Fruit fly (Drosophila melanogaster) whole organism, embryonic: ENCODE results near the gene CDase.

Experiments used
- Antp ChIP-seq: fragments of 200-800 bp; sonication (Bioruptor generic); optimal IDR thresholded peaks from 3 replicates; lab custom pipeline; 2016; ENCODE audit warnings: missing biosample characterization, missing genetic modification characterization
- B-H1 ChIP-seq: fragments of 200-800 bp; sonication (Bioruptor generic); IDR thresholded peaks from 3 replicates; pipeline ENCODE4 v1.3.6; 2022; ENCODE audit warnings: missing biosample characterization, missing genetic modification characterization
- CG1024 ChIP-seq: fragments of 200-800 bp; sonication (Bioruptor generic); IDR thresholded peaks from 2 replicates; pipeline ENCODE4 v1.3.6; 2022; ENCODE audit warnings: missing biosample characterization, missing genetic modification characterization
- CG10267 ChIP-seq: fragments of 200-800 bp; sonication (Bioruptor generic); optimal IDR thresholded peaks from 2 replicates; lab custom pipeline; 2018; ENCODE audit warnings: missing biosample characterization, mild to moderate bottlenecking, missing genetic modification characterization, moderate library complexity
- CG10274 ChIP-seq: fragments of 200-800 bp; sonication (Bioruptor generic); optimal IDR thresholded peaks from 3 replicates; lab custom pipeline; 2017; ENCODE audit warnings: missing biosample characterization, mild to moderate bottlenecking, missing genetic modification characterization
- CG10321 ChIP-seq: fragments of 200-800 bp; sonication (Bioruptor generic); IDR thresholded peaks from 2 replicates; pipeline ENCODE4 v1.3.6; 2022; ENCODE audit warnings: missing biosample characterization, missing genetic modification characterization
- CG10366 ChIP-seq: fragments of 200-800 bp; sonication (Bioruptor generic); IDR thresholded peaks from 2 replicates; pipeline ENCODE4 v1.3.6; 2022; ENCODE audit warnings: missing biosample characterization, missing genetic modification characterization
- CG10979 ChIP-seq: fragments of 200-800 bp; sonication (Bioruptor generic); optimal IDR thresholded peaks from 2 replicates; lab custom pipeline; 2018; ENCODE audit warnings: missing biosample characterization, mild to moderate bottlenecking, missing genetic modification characterization, moderate library complexity
- CG11696 ChIP-seq: fragments of 200-800 bp; sonication (Bioruptor generic); IDR thresholded peaks from 2 replicates; pipeline ENCODE4 v1.3.6; 2022; ENCODE audit warnings: missing biosample characterization, missing genetic modification characterization
- CG14710 ChIP-seq: fragments of 200-800 bp; sonication (Bioruptor generic); optimal IDR thresholded peaks from 3 replicates; lab custom pipeline; 2019; ENCODE audit warnings: missing biosample characterization, mild to moderate bottlenecking, missing genetic modification characterization, moderate library complexity
- CG17328 ChIP-seq: fragments of 200-800 bp; sonication (Bioruptor generic); IDR thresholded peaks from 2 replicates; pipeline ENCODE4 v1.3.6; 2022; ENCODE audit warnings: missing biosample characterization, missing genetic modification characterization
- CG17568 ChIP-seq: fragments of 200-800 bp; sonication (Bioruptor generic); optimal IDR thresholded peaks from 2 replicates; lab custom pipeline; 2018; ENCODE audit warnings: missing biosample characterization, mild to moderate bottlenecking, missing genetic modification characterization, moderate library complexity
- CG42726 ChIP-seq: fragments of 200-800 bp; sonication (Bioruptor generic); IDR thresholded peaks from 2 replicates; pipeline ENCODE4 v1.3.6; 2022; ENCODE audit warnings: missing biosample characterization, missing genetic modification characterization; ENCODE audit not compliant: partially characterized antibody
- CG4730 ChIP-seq: fragments of 200-800 bp; sonication (Bioruptor generic); IDR thresholded peaks from 2 replicates; pipeline ENCODE4 v1.3.6; 2022; ENCODE audit warnings: missing biosample characterization, missing genetic modification characterization
- CG6813 ChIP-seq: fragments of 200-800 bp; sonication (Bioruptor generic); optimal IDR thresholded peaks from 2 replicates; lab custom pipeline; 2017; ENCODE audit warnings: missing biosample characterization, missing genetic modification characterization, mild to moderate bottlenecking, moderate library complexity, missing genetic modification reagents
- CG7786 ChIP-seq: fragments of 200-800 bp; sonication (Bioruptor generic); optimal IDR thresholded peaks from 2 replicates; lab custom pipeline; 2016; ENCODE audit warnings: missing biosample characterization, missing genetic modification characterization
- CG7963 ChIP-seq: fragments of 200-800 bp; sonication (Bioruptor generic); IDR thresholded peaks from 3 replicates; pipeline ENCODE4 v1.3.6; 2022; ENCODE audit warnings: missing biosample characterization, missing genetic modification characterization; ENCODE audit not compliant: partially characterized antibody
- CkIIα-i1 ChIP-seq: fragments of 200-800 bp; sonication (Bioruptor generic); IDR thresholded peaks from 2 replicates; pipeline ENCODE4 v1.3.6; 2022; ENCODE audit warnings: missing biosample characterization, missing genetic modification characterization
- Fer1 ChIP-seq: fragments of 200-800 bp; sonication (Bioruptor generic); optimal IDR thresholded peaks from 2 replicates; lab custom pipeline; 2017; ENCODE audit warnings: missing biosample characterization, mild to moderate bottlenecking, missing genetic modification characterization
- H2.0 ChIP-seq: fragments of 200-800 bp; sonication (Bioruptor generic); IDR thresholded peaks from 2 replicates; pipeline ENCODE4 v1.3.6; 2022; ENCODE audit warnings: missing biosample characterization, missing genetic modification characterization
- Hmx ChIP-seq: fragments of 200-800 bp; sonication (Bioruptor generic); optimal IDR thresholded peaks from 2 replicates; lab custom pipeline; 2016; ENCODE audit warnings: missing biosample characterization, missing genetic modification characterization
- Hr51 ChIP-seq, 2 experiments: fragments of 200-800 bp; sonication (Bioruptor generic); optimal IDR thresholded peaks; 2 replicates in 1 of 2; 3 replicates in 1 of 2; lab custom pipeline; 2016 to 2018; ENCODE audit warnings: missing biosample characterization in 2 of 2, missing genetic modification characterization in 2 of 2, mild to moderate bottlenecking in 1 of 2, moderate library complexity in 1 of 2
- MBD-R2 ChIP-seq: fragments of 200-800 bp; sonication (Bioruptor generic); IDR thresholded peaks from 2 replicates; pipeline ENCODE4 v1.3.6; 2022; ENCODE audit warnings: missing biosample characterization, missing genetic modification characterization
- Med ChIP-seq: fragments of 200-800 bp; sonication (Bioruptor generic); peaks from one replicate; lab custom pipeline; 2016; ENCODE audit warnings: missing biosample characterization, missing genetic modification characterization, mild to moderate bottlenecking, inconsistent platforms, moderate library complexity
- Meics ChIP-seq: fragments of 200-800 bp; sonication (Bioruptor generic); optimal IDR thresholded peaks from 2 replicates; lab custom pipeline; 2017; ENCODE audit warnings: missing biosample characterization, mild to moderate bottlenecking, missing genetic modification characterization
- Nf-YB ChIP-seq: fragments of 200-800 bp; sonication (Bioruptor generic); optimal IDR thresholded peaks from 3 replicates; lab custom pipeline; 2019; ENCODE audit warnings: missing biosample characterization, mild to moderate bottlenecking, missing genetic modification characterization, moderate library complexity
- Sox102F ChIP-seq: fragments of 200-800 bp; sonication (Bioruptor generic); optimal IDR thresholded peaks from 2 replicates; lab custom pipeline; 2018; ENCODE audit warnings: missing biosample characterization, mild to moderate bottlenecking, missing genetic modification characterization, moderate library complexity
- Spps ChIP-seq: fragments of 200-800 bp; sonication (Bioruptor generic); optimal IDR thresholded peaks from 2 replicates; lab custom pipeline; 2018; ENCODE audit warnings: missing biosample characterization, mild to moderate bottlenecking, missing genetic modification characterization
- Ssrp ChIP-seq: fragments of 200-800 bp; sonication (Bioruptor generic); optimal IDR thresholded peaks from 2 replicates; lab custom pipeline; 2018; ENCODE audit warnings: missing biosample characterization, mild to moderate bottlenecking, missing genetic modification characterization, moderate library complexity
- Xrp1 ChIP-seq: fragments of 200-800 bp; sonication (Bioruptor generic); IDR thresholded peaks from 2 replicates; pipeline ENCODE4 v1.3.6; 2022; ENCODE audit warnings: missing biosample characterization, missing genetic modification characterization
- bowl ChIP-seq: fragments of 200-800 bp; sonication (Bioruptor generic); IDR thresholded peaks from 2 replicates; pipeline ENCODE4 v1.3.6; 2022; ENCODE audit warnings: missing biosample characterization, missing genetic modification characterization
- cas ChIP-seq: fragments of 200-800 bp; sonication (Bioruptor generic); IDR thresholded peaks from 2 replicates; pipeline ENCODE4 v1.3.6; 2022; ENCODE audit warnings: missing biosample characterization, missing genetic modification characterization
- caup ChIP-seq: fragments of 200-800 bp; sonication (Bioruptor generic); optimal IDR thresholded peaks from 3 replicates; lab custom pipeline; 2017; ENCODE audit warnings: missing biosample characterization, mild to moderate bottlenecking, missing genetic modification characterization, moderate library complexity; ENCODE audit not compliant: severe bottlenecking
- chif ChIP-seq, 2 experiments: fragments of 200-800 bp; sonication (Bioruptor generic); optimal IDR thresholded peaks; 3 replicates each; lab custom pipeline; 2016; ENCODE audit warnings: missing biosample characterization in 2 of 2, missing genetic modification characterization in 2 of 2
- dm ChIP-seq: fragments of 200-800 bp; sonication (Bioruptor generic); optimal IDR thresholded peaks from 3 replicates; lab custom pipeline; 2016; ENCODE audit warnings: missing biosample characterization, missing genetic modification characterization
- ewg ChIP-seq: fragments of 200-800 bp; sonication (Bioruptor generic); optimal IDR thresholded peaks from 3 replicates; lab custom pipeline; 2017; ENCODE audit warnings: mild to moderate bottlenecking, missing biosample characterization, missing genetic modification reagents, missing genetic modification characterization
- fd96Cb ChIP-seq: fragments of 200-800 bp; sonication (Bioruptor generic); optimal IDR thresholded peaks from 2 replicates; lab custom pipeline; 2018; ENCODE audit warnings: missing biosample characterization, mild to moderate bottlenecking, missing genetic modification characterization, moderate library complexity
- fru ChIP-seq: fragments of >200 bp; optimal IDR thresholded peaks from 2 replicates; lab custom pipeline; 2017
- gce ChIP-seq: fragments of 200-800 bp; sonication (Bioruptor generic); IDR thresholded peaks from 3 replicates; pipeline ENCODE4 v1.3.6; 2022; ENCODE audit warnings: missing biosample characterization, missing genetic modification characterization
- gfzf ChIP-seq: fragments of 200-800 bp; sonication (Bioruptor generic); optimal IDR thresholded peaks from 2 replicates; lab custom pipeline; 2016; ENCODE audit warnings: missing biosample characterization, mild to moderate bottlenecking, missing genetic modification characterization, moderate library complexity
- grau ChIP-seq: fragments of 200-800 bp; optimal IDR thresholded peaks from 3 replicates; lab custom pipeline; 2019; ENCODE audit warnings: missing biosample characterization, mild to moderate bottlenecking, missing genetic modification characterization, moderate library complexity
- ind ChIP-seq: fragments of 200-800 bp; sonication (Bioruptor generic); optimal IDR thresholded peaks from 3 replicates; lab custom pipeline; 2016; ENCODE audit warnings: missing biosample characterization, missing genetic modification characterization
- lola ChIP-seq, 3 experiments: fragments of >200 bp in 2 of 3; fragments of 200-800 bp in 1 of 3; sonication (Bioruptor generic) in 1 of 3; optimal IDR thresholded peaks; 2 replicates each; lab custom pipeline; 2017 to 2019; ENCODE audit warnings: missing biosample characterization in 3 of 3, missing genetic modification characterization in 3 of 3, mild to moderate bottlenecking in 1 of 3, moderate library complexity in 1 of 3
- odd ChIP-seq: fragments of 200-800 bp; sonication (Bioruptor generic); optimal IDR thresholded peaks from 2 replicates; lab custom pipeline; 2017; ENCODE audit warnings: missing biosample characterization, mild to moderate bottlenecking, missing genetic modification characterization
- p53 ChIP-seq: fragments of 200-800 bp; sonication (Bioruptor generic); optimal IDR thresholded peaks from 2 replicates; lab custom pipeline; 2016; ENCODE audit warnings: missing biosample characterization, missing genetic modification characterization
- ranshi ChIP-seq: fragments of 200-800 bp; sonication (Bioruptor generic); IDR thresholded peaks from 2 replicates; pipeline ENCODE4 v1.3.6; 2022; ENCODE audit warnings: missing biosample characterization, missing genetic modification characterization
- ssp ChIP-seq: fragments of 200-800 bp; sonication (Bioruptor generic); IDR thresholded peaks from 2 replicates; pipeline ENCODE4 v1.3.6; 2022; ENCODE audit warnings: missing biosample characterization, missing genetic modification characterization
- tna ChIP-seq: fragments of 200-800 bp; sonication (Bioruptor generic); IDR thresholded peaks from 2 replicates; pipeline ENCODE4 v1.3.6; 2022; ENCODE audit warnings: missing biosample characterization, missing genetic modification characterization; ENCODE audit not compliant: partially characterized antibody
- tx ChIP-seq: fragments of 200-800 bp; sonication (Bioruptor generic); optimal IDR thresholded peaks from 2 replicates; lab custom pipeline; 2016; ENCODE audit warnings: missing biosample characterization, missing genetic modification characterization

The CDase gene

dm6 chr3R:30461608-30462243, 2.4 kb downstream of the CDase start (continued):
- peak; percentile 38 for TF ChIP-seq grau (tag; lab: Kevin White, UChicago)
- TF ChIP-seq p53 (GFP tag; lab: Kevin White, UChicago), result no peak
- TF ChIP-seq CG10979, result peak; percentile 26
- TF ChIP-seq CG10366 (GFP tag; lab: Robert Waterston, UW), result no peak; the same call in 1 of the 2 replicates
- peak; percentile 39; the same call in 1 of the 2 replicates for TF ChIP-seq Xrp1 (GFP tag; lab: Robert Waterston, UW)
- peak; percentile 21 for TF ChIP-seq Ssrp (tag; lab: Kevin White, UChicago)
- TF ChIP-seq CG7786 (GFP tag; lab: Kevin White, UChicago), result no peak
- TF ChIP-seq Hmx (GFP tag; lab: Kevin White, UChicago), result no peak
- TF ChIP-seq CkIIα-i1, result no peak
- no peak for TF ChIP-seq dm (GFP tag; lab: Kevin White, UChicago)
- no peak for TF ChIP-seq tx (GFP tag; lab: Kevin White, UChicago)
- TF ChIP-seq MBD-R2 (GFP tag; lab: Robert Waterston, UW), result no peak
- TF ChIP-seq bowl, result no peak
- TF ChIP-seq fd96Cb (tag; lab: Kevin White, UChicago), result no peak
- 0 out of 2 replicates have a peak, but pooled peaks have one; percentile 41 for TF ChIP-seq H2.0 (GFP tag; lab: Robert Waterston, UW)
- TF ChIP-seq CG42726, result no peak
- TF ChIP-seq odd (GFP tag; lab: Kevin White, UChicago), result no peak
- TF ChIP-seq CG10274 (GFP tag; lab: Kevin White, UChicago), result no peak
- peak; percentile 31; the same call in 1 of the 2 replicates for TF ChIP-seq ranshi (GFP tag; lab: Robert Waterston, UW)
- TF ChIP-seq CG10267 (tag; lab: Kevin White, UChicago), result peak; percentile 30
- no peak for TF ChIP-seq CG14710
- TF ChIP-seq CG17568 (GFP tag; lab: Kevin White, UChicago), result no peak
- TF ChIP-seq Med, result peak; percentile 54
- peak; percentile 33 for TF ChIP-seq Meics (GFP tag; lab: Kevin White, UChicago)
- TF ChIP-seq CG6813, result peak; percentile 15
- no peak for TF ChIP-seq Antp (GFP tag; lab: Kevin White, UChicago)
- TF ChIP-seq lola (GFP tag; optimal IDR thresholded peaks at IDR 0.05; lab: Kevin White, UChicago), result peak in 1 of 3 experiments; percentile 31
- peak in 1 of 2 experiments; percentile 59 for TF ChIP-seq Hr51 (GFP tag; optimal IDR thresholded peaks at IDR 0.05; lab: Kevin White, UChicago)
- peak; percentile 89 for TF ChIP-seq CG11696 (GFP tag; lab: Robert Waterston, UW)
- no peak for TF ChIP-seq CG1024 (GFP tag; lab: Robert Waterston, UW)
- TF ChIP-seq CG17328 (GFP tag; lab: Robert Waterston, UW), result 0 out of 2 replicates have a peak, but pooled peaks have one; percentile 32
- no peak for TF ChIP-seq CG7963 (GFP tag; lab: Robert Waterston, UW)
- TF ChIP-seq gce (GFP tag; lab: Robert Waterston, UW), result no peak
- peak; percentile 9 for TF ChIP-seq Spps (tag; lab: Kevin White, UChicago)
- no peak for TF ChIP-seq ind (GFP tag; lab: Kevin White, UChicago)
- TF ChIP-seq Nf-YB, result no peak
- no peak for TF ChIP-seq CG10321
- no peak; the same call in 1 of the 2 replicates for TF ChIP-seq CG4730 (GFP tag; lab: Robert Waterston, UW)
- peak; percentile 35 for TF ChIP-seq Fer1
- TF ChIP-seq gfzf (GFP tag; lab: Kevin White, UChicago), result no peak
- TF ChIP-seq ewg (GFP tag; lab: Kevin White, UChicago), result no peak
- no peak for TF ChIP-seq chif (GFP tag; optimal IDR thresholded peaks at IDR 0.05; lab: Kevin White, UChicago)
- TF ChIP-seq B-H1, result peak; percentile 15; the same call in 1 of the 3 replicates
- TF ChIP-seq caup (GFP tag; lab: Kevin White, UChicago), result no peak
- peak; percentile 41 for TF ChIP-seq Sox102F (GFP tag; lab: Kevin White, UChicago)
- TF ChIP-seq fru, result no peak
- no peak for TF ChIP-seq tna (GFP tag; lab: Robert Waterston, UW)
- TF ChIP-seq cas, result no peak
- no peak for TF ChIP-seq ssp (GFP tag; lab: Robert Waterston, UW)
